Fruit fly (Drosophila melanogaster): ENCODE results near the gene CG3164.

Gene CG3164

dm6 chr2L:131466-132270 is 1.1 kb upstream of the CG3164 start, which contains the start of gene Gs1 (continued):
- TF ChIP-seq abd-A (tag; optimal IDR thresholded peaks at IDR 0.05), result peak; percentile 79
- TF ChIP-seq tll (GFP tag; optimal IDR thresholded peaks at IDR 0.05), result no peak
- no peak for TF ChIP-seq Spps (tag; optimal IDR thresholded peaks at IDR 0.05)
- TF ChIP-seq CG3407 (GFP tag; optimal IDR thresholded peaks at IDR 0.05), result peak; percentile 16
- TF ChIP-seq rib (GFP tag; IDR thresholded peaks at IDR 0.05), result no peak
- peak; percentile 18 for TF ChIP-seq CG15269 (tag; optimal IDR thresholded peaks at IDR 0.05)
- no peak for TF ChIP-seq Oaz (GFP tag; IDR thresholded peaks at IDR 0.05)
- TF ChIP-seq esg (GFP tag; conservative IDR thresholded peaks at IDR 0.05), result no peak
- no peak for TF ChIP-seq Bdp1 (GFP tag; optimal IDR thresholded peaks at IDR 0.05)
- TF ChIP-seq CG15601 (tag; optimal IDR thresholded peaks at IDR 0.05), result no peak
- peak; percentile 47 for TF ChIP-seq unpg (GFP tag; optimal IDR thresholded peaks at IDR 0.05)
- no peak for TF ChIP-seq CG18262 (tag; optimal IDR thresholded peaks at IDR 0.05)
- TF ChIP-seq kay (GFP tag; optimal IDR thresholded peaks at IDR 0.05), result no peak
- TF ChIP-seq odd (GFP tag; optimal IDR thresholded peaks at IDR 0.05), result peak; percentile 4
- no peak; the same call in 1 of the 2 replicates for TF ChIP-seq ranshi (GFP tag; IDR thresholded peaks at IDR 0.05)
- peak; percentile 16; the same call in 1 of the 3 replicates for TF ChIP-seq Dbx (GFP tag; IDR thresholded peaks at IDR 0.05)
- no peak for TF ChIP-seq CG7372 (GFP tag; IDR thresholded peaks at IDR 0.05)
- TF ChIP-seq CG17328 (GFP tag; IDR thresholded peaks at IDR 0.05), result no peak
- no peak for TF ChIP-seq CG33213 (GFP tag; optimal IDR thresholded peaks at IDR 0.05)
- TF ChIP-seq toy (GFP tag; IDR thresholded peaks at IDR 0.05), result no peak
- no peak for TF ChIP-seq tio (GFP tag; optimal IDR thresholded peaks at IDR 0.05)
- peak; percentile 20 for TF ChIP-seq PHDP (tag; optimal IDR thresholded peaks at IDR 0.05)
- TF ChIP-seq gce (GFP tag; IDR thresholded peaks at IDR 0.05), result no peak
- no peak for TF ChIP-seq CG7963 (GFP tag; IDR thresholded peaks at IDR 0.05; ENCODE audit: partially characterized antibody)
- peak; percentile 18 for TF ChIP-seq Dp (GFP tag; optimal IDR thresholded peaks at IDR 0.05)
- peak; percentile 35 for TF ChIP-seq CG2120 (GFP tag; optimal IDR thresholded peaks at IDR 0.05)
- no peak for TF ChIP-seq Lhr (GFP tag; optimal IDR thresholded peaks at IDR 0.05)
- TF ChIP-seq insv (GFP tag; optimal IDR thresholded peaks at IDR 0.05), result no peak
- TF ChIP-seq CG6765 (GFP tag; optimal IDR thresholded peaks at IDR 0.05), result peak; percentile 35
- TF ChIP-seq HLH3B (GFP tag; IDR thresholded peaks at IDR 0.05), result no peak
- TF ChIP-seq grau (tag; optimal IDR thresholded peaks at IDR 0.05), result peak; percentile 24
- no peak for TF ChIP-seq p53 (GFP tag; optimal IDR thresholded peaks at IDR 0.05)
- no peak for TF ChIP-seq Nf-YA (GFP tag; IDR thresholded peaks at IDR 0.05)
- peak; percentile 85 for TF ChIP-seq CG34376 (GFP tag; optimal IDR thresholded peaks at IDR 0.05)
- no peak for TF ChIP-seq CG12744 (GFP tag; optimal IDR thresholded peaks at IDR 0.05)
- peak; percentile 44 for TF ChIP-seq CG15514 (GFP tag; optimal IDR thresholded peaks at IDR 0.05)
- TF ChIP-seq Bteb2 (GFP tag; optimal IDR thresholded peaks at IDR 0.05), result no peak
- peak; percentile 4 for TF ChIP-seq CG18011 (GFP tag; optimal IDR thresholded peaks at IDR 0.05)
- TF ChIP-seq CG30403 (GFP tag; optimal IDR thresholded peaks at IDR 0.05), result no peak
- TF ChIP-seq peb (GFP tag; IDR thresholded peaks at IDR 0.05), result no peak
- TF ChIP-seq Deaf1 (tag; optimal IDR thresholded peaks at IDR 0.05), result peak; percentile 98
- peak; percentile 27 for TF ChIP-seq gsb-n (tag; optimal IDR thresholded peaks at IDR 0.05)

Data from whole organism, embryonic.